Worm (Caenorhabditis elegans): Measurements from ENCODE around the gene C47E8.1.

The C47E8.1 gene

DNA sequence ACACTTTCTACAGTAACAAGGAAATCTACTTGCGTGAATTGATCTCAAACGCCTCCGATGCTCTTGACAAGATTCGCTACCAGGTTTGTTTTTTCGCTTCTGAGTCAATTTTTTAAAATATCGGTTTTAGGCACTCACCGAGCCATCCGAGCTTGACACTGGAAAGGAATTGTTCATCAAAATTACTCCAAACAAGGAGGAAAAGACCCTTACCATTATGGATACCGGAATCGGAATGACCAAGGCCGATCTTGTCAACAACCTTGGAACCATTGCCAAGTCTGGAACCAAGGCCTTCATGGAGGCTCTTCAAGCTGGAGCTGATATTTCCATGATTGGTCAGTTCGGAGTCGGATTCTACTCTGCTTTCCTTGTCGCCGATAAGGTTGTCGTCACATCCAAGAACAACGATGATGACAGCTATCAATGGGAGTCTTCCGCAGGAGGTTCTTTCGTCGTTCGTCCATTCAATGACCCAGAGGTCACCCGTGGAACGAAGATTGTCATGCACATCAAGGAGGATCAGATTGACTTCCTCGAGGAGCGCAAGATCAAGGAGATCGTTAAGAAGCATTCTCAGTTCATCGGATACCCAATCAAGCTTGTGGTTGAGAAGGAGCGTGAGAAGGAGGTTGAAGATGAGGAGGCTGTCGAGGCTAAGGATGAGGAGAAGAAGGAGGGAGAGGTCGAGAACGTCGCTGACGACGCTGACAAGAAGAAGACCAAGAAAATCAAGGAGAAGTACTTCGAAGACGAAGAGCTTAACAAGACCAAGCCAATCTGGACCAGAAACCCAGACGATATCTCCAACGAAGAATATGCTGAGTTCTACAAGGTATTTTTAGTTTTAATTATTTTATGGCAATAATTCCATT lies 20.6 kb downstream of the C47E8.1 start (continued):
- TF ChIP-seq let-526 (GFP tag; IDR thresholded peaks at IDR 0.05), result no peak
- peak; percentile 63; the same call in 1 of the 2 replicates for TF ChIP-seq zfh-2 (GFP tag; conservative IDR thresholded peaks at IDR 0.05)
- peak; percentile 21 for TF ChIP-seq sptf-2 (GFP tag; optimal IDR thresholded peaks at IDR 0.05)
- TF ChIP-seq hsf-1 (GFP tag; IDR thresholded peaks at IDR 0.05), result peak; percentile 48; the same call in 1 of the 2 replicates
- peak; percentile 19; the same call in 1 of the 2 replicates for TF ChIP-seq madf-6 (GFP tag; IDR thresholded peaks at IDR 0.05)
- TF ChIP-seq dpl-1 (GFP tag; optimal IDR thresholded peaks at IDR 0.05), result peak; percentile 5
- 0 out of 2 replicates have a peak, but pooled peaks have one; percentile 28 for TF ChIP-seq Y53G8AR.9 (GFP tag; conservative IDR thresholded peaks at IDR 0.05)
- TF ChIP-seq nfya-1 (tag; optimal IDR thresholded peaks at IDR 0.05; ENCODE audit: borderline replicate concordance, insufficient read depth), result no peak

DNA sequence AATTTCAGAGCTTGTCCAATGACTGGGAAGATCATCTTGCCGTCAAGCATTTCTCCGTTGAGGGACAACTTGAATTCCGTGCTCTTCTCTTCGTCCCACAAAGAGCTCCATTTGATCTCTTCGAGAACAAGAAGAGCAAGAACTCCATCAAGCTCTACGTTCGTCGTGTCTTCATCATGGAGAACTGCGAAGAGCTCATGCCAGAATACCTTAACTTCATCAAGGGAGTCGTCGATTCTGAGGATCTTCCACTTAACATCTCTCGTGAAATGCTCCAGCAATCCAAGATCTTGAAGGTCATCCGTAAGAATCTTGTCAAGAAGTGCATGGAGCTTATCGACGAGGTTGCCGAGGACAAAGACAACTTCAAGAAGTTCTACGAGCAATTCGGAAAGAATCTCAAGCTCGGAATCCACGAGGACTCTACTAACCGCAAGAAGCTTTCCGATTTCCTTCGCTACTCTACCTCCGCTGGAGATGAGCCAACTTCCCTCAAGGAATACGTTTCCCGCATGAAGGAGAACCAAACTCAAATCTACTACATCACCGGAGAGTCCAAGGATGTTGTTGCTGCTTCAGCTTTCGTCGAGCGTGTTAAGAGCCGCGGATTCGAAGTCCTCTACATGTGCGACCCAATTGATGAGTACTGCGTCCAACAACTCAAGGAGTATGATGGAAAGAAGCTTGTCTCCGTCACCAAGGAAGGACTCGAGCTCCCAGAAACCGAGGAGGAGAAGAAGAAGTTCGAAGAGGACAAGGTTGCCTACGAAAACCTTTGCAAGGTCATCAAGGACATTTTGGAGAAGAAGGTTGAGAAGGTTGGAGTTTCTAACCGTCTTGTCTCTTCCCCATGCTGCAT lies 21.5 kb downstream of the C47E8.1 start:
- TF ChIP-seq egrh-3 (GFP tag; IDR thresholded peaks at IDR 0.05), result no peak
- no peak for TF ChIP-seq nfya-2 (GFP tag; IDR thresholded peaks at IDR 0.05)
- no peak for TF ChIP-seq ZK185.1 (tag; optimal IDR thresholded peaks at IDR 0.05; ENCODE audit: poor library complexity, severe bottlenecking)
- peak; percentile 40; the same call in 1 of the 2 replicates for TF ChIP-seq mcd-1 (GFP tag; IDR thresholded peaks at IDR 0.05)
- no peak; the same call in 1 of the 2 replicates for TF ChIP-seq lir-1 (GFP tag; conservative IDR thresholded peaks at IDR 0.05)
- no peak for TF ChIP-seq repo-1 (tag; optimal IDR thresholded peaks at IDR 0.05)
- no peak for TF ChIP-seq attf-3 (GFP tag; conservative IDR thresholded peaks at IDR 0.05)
- peak; percentile 65 for TF ChIP-seq ama-1 (optimal IDR thresholded peaks at IDR 0.05)
- TF ChIP-seq ama-1 (GFP tag; optimal IDR thresholded peaks at IDR 0.05), result no peak
- TF ChIP-seq ztf-3 (GFP tag; optimal IDR thresholded peaks at IDR 0.05), result no peak
- TF ChIP-seq hmg-1.2 (GFP tag; IDR thresholded peaks at IDR 0.05), result no peak; the same call in 1 of the 2 replicates
- no peak for TF ChIP-seq Y79H2A.3 (GFP tag; conservative IDR thresholded peaks at IDR 0.05)
- peak; percentile 9 for TF ChIP-seq dox-1 (GFP tag; IDR thresholded peaks at IDR 0.05)
- no peak for TF ChIP-seq rcor-1 (GFP tag; IDR thresholded peaks at IDR 0.05)
- no peak for TF ChIP-seq pha-4 (tag; optimal IDR thresholded peaks at IDR 0.05)
- TF ChIP-seq ceh-27 (GFP tag; optimal IDR thresholded peaks at IDR 0.05), result no peak
- TF ChIP-seq ztf-18 (tag; optimal IDR thresholded peaks at IDR 0.05), result no peak
- no peak for TF ChIP-seq C06A6.2 (GFP tag; conservative IDR thresholded peaks at IDR 0.05)
- TF ChIP-seq lin-54 (GFP tag; optimal IDR thresholded peaks at IDR 0.05), result no peak
- TF ChIP-seq rpc-1 (optimal IDR thresholded peaks at IDR 0.05), result no peak
- no peak for TF ChIP-seq rpc-1 (tag; optimal IDR thresholded peaks at IDR 0.05)
- TF ChIP-seq ztf-6 (GFP tag; IDR thresholded peaks at IDR 0.05), result peak; percentile 17; the same call in 1 of the 2 replicates
- TF ChIP-seq Y56A3A.18 (GFP tag; IDR thresholded peaks at IDR 0.05), result peak; percentile 23
- TF ChIP-seq efl-1 (GFP tag; optimal IDR thresholded peaks at IDR 0.05), result no peak
- no peak for TF ChIP-seq ceh-100 (GFP tag; IDR thresholded peaks at IDR 0.05)
- peak; percentile 7; the same call in 1 of the 2 replicates for TF ChIP-seq nfyb-1 (GFP tag; IDR thresholded peaks at IDR 0.05)
- no peak for TF ChIP-seq fkh-3 (tag; optimal IDR thresholded peaks at IDR 0.05)
- no peak for TF ChIP-seq F33H1.4 (GFP tag; IDR thresholded peaks at IDR 0.05)
- peak; percentile 33; the same call in 1 of the 2 replicates for TF ChIP-seq cebp-2 (GFP tag; IDR thresholded peaks at IDR 0.05)
- no peak for TF ChIP-seq B0261.1 (tag; optimal IDR thresholded peaks at IDR 0.05)
- TF ChIP-seq xnd-1 (tag; optimal IDR thresholded peaks at IDR 0.05), result no peak
- no peak for TF ChIP-seq akir-1 (GFP tag; optimal IDR thresholded peaks at IDR 0.05)
- no peak for TF ChIP-seq tlf-1 (GFP tag; optimal IDR thresholded peaks at IDR 0.05)
- no peak for TF ChIP-seq ztf-25 (GFP tag; IDR thresholded peaks at IDR 0.05)
- peak; percentile 5; the same call in 1 of the 2 replicates for TF ChIP-seq madf-6 (GFP tag; IDR thresholded peaks at IDR 0.05)
- TF ChIP-seq Y95B8A.8 (GFP tag; IDR thresholded peaks at IDR 0.05), result peak; percentile 7; the same call in 1 of the 2 replicates
- TF ChIP-seq F52B5.7 (tag; optimal IDR thresholded peaks at IDR 0.05), result no peak
- TF ChIP-seq unc-62 (GFP tag; optimal IDR thresholded peaks at IDR 0.05), result no peak

Data from whole organism, young adult.